Worm (Caenorhabditis elegans): Measurements from ENCODE around the gene pri-1.

ce11 chrIII:9658569-9658968 lies 44.5 kb upstream of the pri-1 start:
- TF ChIP-seq Y95B8A.8 (GFP tag; IDR thresholded peaks at IDR 0.05) (no peak), ZK185.1 (tag; optimal IDR thresholded peaks at IDR 0.05; ENCODE audit: poor library complexity, severe bottlenecking) (no peak), nfyb-1 (GFP tag; IDR thresholded peaks at IDR 0.05) (no peak), zim-3 (tag; optimal IDR thresholded peaks at IDR 0.05) (no peak), ztf-28 (GFP tag; IDR thresholded peaks at IDR 0.05) (no peak)

Measured in whole organism, young adult.